Worm (Caenorhabditis elegans) whole organism, late embryonic: ENCODE data around the gene lst-2.
A peak's percentile ranks its signal among the peaks of the same experiment; 100 is the strongest.

ENCODE experiments used
- C38D4.7 ChIP-seq: fragments of 200-800 bp; sonication (Bioruptor generic); optimal IDR thresholded peaks from 2 replicates; lab custom pipeline; 2018; ENCODE audit warnings: mild to moderate bottlenecking, missing genetic modification characterization, moderate library complexity, missing compliant biosample characterization
- F13H6.1 ChIP-seq: sonication (generic microtip); optimal IDR thresholded peaks from 2 replicates; lab custom pipeline; 2016; ENCODE audit warnings: missing genetic modification characterization, missing compliant biosample characterization
- K02D7.2 ChIP-seq: sonication (generic microtip); optimal IDR thresholded peaks from 2 replicates; lab custom pipeline; 2017; ENCODE audit warnings: mild to moderate bottlenecking, missing genetic modification characterization, missing compliant biosample characterization
- T23F11.4 ChIP-seq: fragments of 200-800 bp; sonication (Bioruptor generic); optimal IDR thresholded peaks from 2 replicates; lab custom pipeline; 2018; ENCODE audit warnings: mild to moderate bottlenecking, missing genetic modification characterization, missing compliant biosample characterization
- ahr-1 ChIP-seq: sonication (generic microtip); optimal IDR thresholded peaks from 2 replicates; lab custom pipeline; 2016; ENCODE audit warnings: missing genetic modification characterization, missing compliant biosample characterization
- ceh-14 ChIP-seq: sonication (generic microtip); optimal IDR thresholded peaks from 2 replicates; lab custom pipeline; 2016; ENCODE audit warnings: missing genotype, missing genetic modification characterization, missing compliant biosample characterization
- ceh-18 ChIP-seq: sonication (generic microtip); optimal IDR thresholded peaks from 2 replicates; lab custom pipeline; 2016; ENCODE audit warnings: missing genetic modification characterization, missing compliant biosample characterization
- ceh-2 ChIP-seq: sonication (generic microtip); optimal IDR thresholded peaks from 2 replicates; lab custom pipeline; 2016; ENCODE audit warnings: missing genotype, missing genetic modification characterization, missing compliant biosample characterization
- ceh-30 ChIP-seq: fragments of 150-350 bp; optimal IDR thresholded peaks from 2 replicates; lab custom pipeline; 2014; ENCODE audit warnings: missing biosample characterization, missing genetic modification characterization
- ceh-31 ChIP-seq: sonication (generic microtip); optimal IDR thresholded peaks from 2 replicates; lab custom pipeline; 2016; ENCODE audit warnings: missing genetic modification characterization, missing compliant biosample characterization
- ceh-34 ChIP-seq: sonication (generic microtip); optimal IDR thresholded peaks from 2 replicates; lab custom pipeline; 2016; ENCODE audit warnings: mild to moderate bottlenecking, missing genetic modification characterization, missing compliant biosample characterization
- ceh-45 ChIP-seq: fragments of 200-800 bp; sonication (Bioruptor generic); IDR thresholded peaks from 2 replicates; pipeline ENCODE4 v1.3.6; 2022; ENCODE audit warnings: missing genetic modification reagents, missing genetic modification characterization, missing compliant biosample characterization
- ceh-48 ChIP-seq: sonication (generic microtip); optimal IDR thresholded peaks from 2 replicates; lab custom pipeline; 2016; ENCODE audit warnings: missing genetic modification characterization, inconsistent platforms, missing compliant biosample characterization
- ceh-6 ChIP-seq: fragments of 200-800 bp; sonication (Bioruptor generic); optimal IDR thresholded peaks from 2 replicates; lab custom pipeline; 2018; ENCODE audit warnings: mild to moderate bottlenecking, missing genetic modification characterization, missing compliant biosample characterization
- che-1 ChIP-seq: sonication (generic microtip); optimal IDR thresholded peaks from 2 replicates; lab custom pipeline; 2016; ENCODE audit warnings: mild to moderate bottlenecking, missing genetic modification characterization, missing compliant biosample characterization
- dmd-4 ChIP-seq: sonication (generic microtip); optimal IDR thresholded peaks from 2 replicates; lab custom pipeline; 2016; ENCODE audit warnings: borderline replicate concordance, missing genetic modification characterization, missing compliant biosample characterization
- dve-1 ChIP-seq: sonication (generic microtip); optimal IDR thresholded peaks from 2 replicates; lab custom pipeline; 2017; ENCODE audit warnings: antibody characterized with exemption, mild to moderate bottlenecking, missing genetic modification characterization, missing compliant biosample characterization
- elt-2 ChIP-seq: sonication (generic microtip); optimal IDR thresholded peaks from 2 replicates; lab custom pipeline; 2016; ENCODE audit warnings: missing genetic modification reagents, missing genetic modification characterization, missing compliant biosample characterization
- elt-4 ChIP-seq: sonication (generic microtip); optimal IDR thresholded peaks from 2 replicates; lab custom pipeline; 2016; ENCODE audit warnings: missing genetic modification characterization, missing compliant biosample characterization
- ets-4 ChIP-seq: sonication (generic microtip); optimal IDR thresholded peaks from 2 replicates; lab custom pipeline; 2016; ENCODE audit warnings: missing genetic modification characterization, missing compliant biosample characterization
- eyg-1 ChIP-seq: sonication (generic microtip); optimal IDR thresholded peaks from 2 replicates; lab custom pipeline; 2016; ENCODE audit warnings: missing genotype, missing genetic modification characterization, missing compliant biosample characterization
- fax-1 ChIP-seq: sonication (generic microtip); optimal IDR thresholded peaks from 2 replicates; lab custom pipeline; 2016; ENCODE audit warnings: missing genotype, missing genetic modification characterization, missing compliant biosample characterization
- fkh-6 ChIP-seq: sonication (generic microtip); optimal IDR thresholded peaks from 2 replicates; lab custom pipeline; 2016; ENCODE audit warnings: missing genetic modification characterization, missing compliant biosample characterization
- gmeb-2 ChIP-seq: sonication (generic microtip); optimal IDR thresholded peaks from 2 replicates; lab custom pipeline; 2016; ENCODE audit warnings: missing genetic modification characterization, inconsistent platforms, missing compliant biosample characterization
- hlh-13 ChIP-seq: fragments of 200-800 bp; sonication (Bioruptor generic); optimal IDR thresholded peaks from 2 replicates; lab custom pipeline; 2018; ENCODE audit warnings: mild to moderate bottlenecking, missing genetic modification characterization, missing compliant biosample characterization
- hlh-15 ChIP-seq: sonication (generic microtip); optimal IDR thresholded peaks from 2 replicates; lab custom pipeline; 2016; ENCODE audit warnings: missing genetic modification characterization, missing compliant biosample characterization
- hlh-30 ChIP-seq: sonication (generic microtip); optimal IDR thresholded peaks from 2 replicates; lab custom pipeline; 2017; ENCODE audit warnings: antibody characterized with exemption, missing genetic modification characterization, missing compliant biosample characterization; ENCODE audit not compliant: insufficient read depth
- hlh-6 ChIP-seq: sonication (generic microtip); optimal IDR thresholded peaks from 2 replicates; lab custom pipeline; 2016; ENCODE audit warnings: missing genotype, missing genetic modification characterization, missing compliant biosample characterization
- hlh-8 ChIP-seq: sonication (generic microtip); optimal IDR thresholded peaks from 2 replicates; lab custom pipeline; 2016; ENCODE audit warnings: missing genotype, missing genetic modification characterization, missing compliant biosample characterization
- madf-2 ChIP-seq: sonication (generic microtip); optimal IDR thresholded peaks from 2 replicates; lab custom pipeline; 2017; ENCODE audit warnings: missing genetic modification characterization, missing compliant biosample characterization
- mec-3 ChIP-seq: sonication (generic microtip); optimal IDR thresholded peaks from 2 replicates; lab custom pipeline; 2016; ENCODE audit warnings: borderline replicate concordance, missing genetic modification characterization, missing compliant biosample characterization
- nfya-1 ChIP-seq: sonication (generic microtip); optimal IDR thresholded peaks from 2 replicates; lab custom pipeline; 2017; ENCODE audit warnings: missing genetic modification characterization, mild to moderate bottlenecking, missing compliant biosample characterization, antibody characterized with exemption, moderate library complexity
- nhr-232 ChIP-seq: sonication (generic microtip); optimal IDR thresholded peaks from 2 replicates; lab custom pipeline; 2016; ENCODE audit warnings: missing genetic modification characterization, missing compliant biosample characterization
- npax-4 ChIP-seq: sonication (generic microtip); optimal IDR thresholded peaks from 2 replicates; lab custom pipeline; 2016; ENCODE audit warnings: missing genetic modification characterization, missing compliant biosample characterization
- pat-9 ChIP-seq: fragments of 200-800 bp; sonication (Bioruptor generic); optimal IDR thresholded peaks from 2 replicates; lab custom pipeline; 2018; ENCODE audit warnings: mild to moderate bottlenecking, missing genetic modification characterization, moderate library complexity, missing compliant biosample characterization
- pax-1 ChIP-seq: fragments of 150-350 bp; optimal IDR thresholded peaks from 2 replicates; lab custom pipeline; 2014; ENCODE audit warnings: missing biosample characterization, missing genetic modification characterization
- pha-2 ChIP-seq: sonication (generic microtip); optimal IDR thresholded peaks from 2 replicates; lab custom pipeline; 2017; ENCODE audit warnings: mild to moderate bottlenecking, missing genetic modification characterization, missing compliant biosample characterization
- pqm-1 ChIP-seq: sonication (generic microtip); optimal IDR thresholded peaks from 2 replicates; lab custom pipeline; 2016; ENCODE audit warnings: missing genetic modification characterization, missing compliant biosample characterization
- pros-1 ChIP-seq: fragments of 150-350 bp; optimal IDR thresholded peaks from 2 replicates; lab custom pipeline; 2014; ENCODE audit warnings: missing biosample characterization, missing genetic modification reagents, missing genetic modification characterization
- ref-2 ChIP-seq: sonication (generic microtip); optimal IDR thresholded peaks from 2 replicates; lab custom pipeline; 2016; ENCODE audit warnings: missing genetic modification characterization, missing compliant biosample characterization
- rnt-1 ChIP-seq: sonication (generic microtip); optimal IDR thresholded peaks from 2 replicates; lab custom pipeline; 2016; ENCODE audit warnings: missing genetic modification characterization, missing compliant biosample characterization
- sdc-2 ChIP-seq: sonication (generic microtip); optimal IDR thresholded peaks from 2 replicates; lab custom pipeline; 2016; ENCODE audit warnings: missing genotype, missing genetic modification characterization, missing compliant biosample characterization
- syd-9 ChIP-seq: sonication (generic microtip); optimal IDR thresholded peaks from 2 replicates; lab custom pipeline; 2016; ENCODE audit warnings: mild to moderate bottlenecking, missing genetic modification characterization, moderate library complexity, missing compliant biosample characterization
- tbx-2 ChIP-seq: sonication (generic microtip); optimal IDR thresholded peaks from 2 replicates; lab custom pipeline; 2016; ENCODE audit warnings: missing genetic modification characterization, missing compliant biosample characterization
- tbx-7 ChIP-seq: sonication (generic microtip); optimal IDR thresholded peaks from 2 replicates; lab custom pipeline; 2016; ENCODE audit warnings: missing genotype, missing genetic modification characterization, missing compliant biosample characterization
- unc-3 ChIP-seq, 2 experiments: fragments of 200-800 bp in 1 of 2; sonication (Bioruptor generic) in 1 of 2; sonication (generic microtip) in 1 of 2; conservative IDR thresholded peaks in 1 of 2; optimal IDR thresholded peaks in 1 of 2; 2 replicates each; pipeline versions ENCODE4 v1.3.6 to Lab custom; 2016 to 2022; ENCODE audit warnings: missing compliant biosample characterization in 2 of 2, missing genetic modification characterization in 2 of 2, missing genetic modification reagents in 1 of 2
- unc-42 ChIP-seq: sonication (generic microtip); optimal IDR thresholded peaks from 2 replicates; lab custom pipeline; 2016; ENCODE audit warnings: missing genotype, missing genetic modification characterization, missing compliant biosample characterization
- unc-55 ChIP-seq: sonication (generic microtip); optimal IDR thresholded peaks from 2 replicates; lab custom pipeline; 2017; ENCODE audit warnings: missing biosample characterization, missing genetic modification reagents, missing genetic modification characterization
- unc-86 ChIP-seq: sonication (generic microtip); optimal IDR thresholded peaks from 2 replicates; lab custom pipeline; 2016; ENCODE audit warnings: missing genetic modification characterization, missing compliant biosample characterization
- ztf-16 ChIP-seq: sonication (generic microtip); optimal IDR thresholded peaks from 2 replicates; lab custom pipeline; 2017; ENCODE audit warnings: missing genetic modification characterization, missing compliant biosample characterization

Gene lst-2

DNA sequence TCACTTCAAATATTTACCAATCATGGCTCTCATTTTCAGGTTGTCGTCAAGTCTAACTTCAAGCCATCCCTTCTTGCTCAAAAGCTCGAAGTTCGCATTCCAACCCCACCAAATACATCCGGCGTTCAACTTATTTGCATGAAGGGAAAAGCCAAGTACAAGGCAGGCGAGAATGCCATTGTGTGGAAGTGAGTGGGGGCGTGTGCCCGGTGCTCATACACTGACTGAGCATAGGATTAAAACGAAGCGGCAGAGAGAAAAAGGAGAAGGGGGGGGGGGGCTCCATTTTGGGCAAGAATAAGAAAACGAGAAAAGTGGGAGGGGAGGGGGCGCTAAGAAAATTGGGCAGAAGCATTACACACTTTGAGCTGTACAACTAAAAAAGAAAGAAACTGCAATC, 8.5 kb upstream of the lst-2 start:
- TF ChIP-seq ref-2 (tag; lab: Kevin White, UChicago) (no peak), ahr-1 (tag; lab: Kevin White, UChicago) (no peak)

DNA sequence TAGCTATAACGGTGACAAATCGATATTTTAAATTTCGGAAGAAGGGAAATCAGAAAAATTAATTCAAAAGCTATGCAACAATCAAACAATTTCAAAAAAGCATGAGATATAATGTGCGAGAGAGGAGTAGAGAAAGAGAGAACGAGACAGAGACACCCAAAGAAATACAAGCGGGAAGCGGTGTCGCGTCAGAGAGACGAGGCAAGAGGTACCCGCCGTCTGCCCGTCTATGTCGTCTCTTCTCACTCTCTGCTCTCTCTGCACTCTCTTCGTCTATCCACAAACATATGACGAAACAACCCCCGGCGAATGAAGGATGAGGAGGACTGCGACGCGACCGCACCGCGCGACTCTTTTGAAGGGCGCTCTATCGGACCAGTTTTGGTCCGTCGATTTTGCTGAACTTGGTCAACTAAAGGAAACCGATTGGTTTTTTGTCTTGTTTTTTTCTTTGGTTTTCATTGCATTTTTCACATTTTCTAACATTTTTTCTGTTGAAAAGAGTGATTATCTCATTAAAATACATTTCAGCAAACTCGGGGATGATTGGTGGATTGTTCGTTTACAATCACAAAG, 5.8 kb upstream of the lst-2 start, which contains the start of gene dpy-23:
dpy-23 (plus strand) TSS at position 526 of the 576 bp plus-strand sequence.
- TF ChIP-seq ref-2 (tag; lab: Kevin White, UChicago) (peak; percentile 74), ceh-14 (tag; lab: Kevin White, UChicago) (peak; percentile 65), ceh-2 (tag; lab: Kevin White, UChicago) (peak; percentile 15), dmd-4 (no peak), madf-2 (tag; lab: Kevin White, UChicago) (peak; percentile 97), pros-1 (tag; lab: Kevin White, UChicago) (peak; percentile 90), pax-1 (tag; lab: Kevin White, UChicago) (peak; percentile 62), che-1 (peak; percentile 3), fkh-6 (tag; lab: Kevin White, UChicago) (no peak), syd-9 (tag; lab: Kevin White, UChicago) (peak; percentile 66), hlh-8 (peak; percentile 40), rnt-1 (tag; lab: Kevin White, UChicago) (peak; percentile 87), unc-3 (GFP tag; conservative IDR thresholded peaks at IDR 0.05; lab: Robert Waterston, UW) (no peak), unc-3 (tag; optimal IDR thresholded peaks at IDR 0.05; lab: Kevin White, UChicago) (peak; percentile 7), hlh-15 (tag; lab: Kevin White, UChicago) (no peak), ceh-31 (tag; lab: Kevin White, UChicago) (peak; percentile 93), nhr-232 (tag; lab: Kevin White, UChicago) (no peak), pqm-1 (tag; lab: Kevin White, UChicago) (peak; percentile 32), ahr-1 (tag; lab: Kevin White, UChicago) (no peak), hlh-30 (peak; percentile 93), fax-1 (tag; lab: Kevin White, UChicago) (peak; percentile 2), npax-4 (tag; lab: Kevin White, UChicago) (no peak), gmeb-2 (tag; lab: Kevin White, UChicago) (no peak), hlh-6 (tag; lab: Kevin White, UChicago) (no peak), K02D7.2 (no peak), ets-4 (tag; lab: Kevin White, UChicago) (peak; percentile 51), ceh-6 (GFP tag; lab: Kevin White, UChicago) (no peak), C38D4.7 (GFP tag; lab: Kevin White, UChicago) (no peak), pha-2 (no peak), elt-2 (tag; lab: Kevin White, UChicago) (peak; percentile 71), ceh-18 (tag; lab: Kevin White, UChicago) (peak; percentile 94), unc-42 (tag; lab: Kevin White, UChicago) (peak; percentile 86), mec-3 (tag; lab: Kevin White, UChicago) (no peak), tbx-7 (tag; lab: Kevin White, UChicago) (no peak), ztf-16 (tag; lab: Kevin White, UChicago) (peak; percentile 45), ceh-45 (no peak), dve-1 (tag; lab: Kevin White, UChicago) (peak; percentile 82), tbx-2 (tag; lab: Kevin White, UChicago) (peak; percentile 86), ceh-30 (peak; percentile 43), sdc-2 (tag; lab: Kevin White, UChicago) (peak; percentile 94), eyg-1 (tag; lab: Kevin White, UChicago) (no peak), elt-4 (tag; lab: Kevin White, UChicago) (no peak), unc-86 (tag; lab: Kevin White, UChicago) (peak; percentile 3), ceh-48 (tag; lab: Kevin White, UChicago) (no peak), F13H6.1 (peak; percentile 67), nfya-1 (peak; percentile 97), T23F11.4 (GFP tag; lab: Kevin White, UChicago) (no peak), ceh-34 (tag; lab: Kevin White, UChicago) (peak; percentile 90), pat-9 (tag; lab: Kevin White, UChicago) (no peak), hlh-13 (GFP tag; lab: Kevin White, UChicago) (no peak), unc-55 (GFP tag; lab: Kevin White, UChicago) (peak; percentile 90)
